Fruit fly (Drosophila melanogaster): Measurements from ENCODE around the gene CG3939.

The CG3939 gene

dm6 chrX:3157048-3157703 lies 17.6 kb upstream of the CG3939 start (continued):
- no peak for TF ChIP-seq CG15479 (GFP tag; optimal IDR thresholded peaks at IDR 0.05)
- TF ChIP-seq org-1 (GFP tag; optimal IDR thresholded peaks at IDR 0.05): no peak
- no peak for TF ChIP-seq hkb (optimal IDR thresholded peaks at IDR 0.05)
- TF ChIP-seq hkb (GFP tag; IDR thresholded peaks at IDR 0.05): no peak
- peak; percentile 46 for TF ChIP-seq CG11504 (tag; optimal IDR thresholded peaks at IDR 0.05)
- no peak for TF ChIP-seq kni (GFP tag; optimal IDR thresholded peaks at IDR 0.05)
- TF ChIP-seq CG15269 (tag; optimal IDR thresholded peaks at IDR 0.05): peak; percentile 54
- TF ChIP-seq Xbp1 (GFP tag; optimal IDR thresholded peaks at IDR 0.05): peak; percentile 2
- TF ChIP-seq al (GFP tag; IDR thresholded peaks at IDR 0.05): peak; percentile 70
- TF ChIP-seq CG12071 (GFP tag; optimal IDR thresholded peaks at IDR 0.05): peak; percentile 9
- no peak for TF ChIP-seq CG18262 (tag; optimal IDR thresholded peaks at IDR 0.05)
- TF ChIP-seq CG6813 (GFP tag; optimal IDR thresholded peaks at IDR 0.05): no peak
- TF ChIP-seq Oaz (GFP tag; IDR thresholded peaks at IDR 0.05): no peak
- TF ChIP-seq CG11085 (GFP tag; IDR thresholded peaks at IDR 0.05): no peak
- no peak for TF ChIP-seq psq (GFP tag; optimal IDR thresholded peaks at IDR 0.05)
- no peak for TF ChIP-seq hth (optimal IDR thresholded peaks at IDR 0.05)
- TF ChIP-seq CG5953 (GFP tag; IDR thresholded peaks at IDR 0.05): no peak
- no peak for TF ChIP-seq CG15696 (tag; optimal IDR thresholded peaks at IDR 0.05)
- TF ChIP-seq ato (GFP tag; IDR thresholded peaks at IDR 0.05; ENCODE audit: partially characterized antibody): no peak
- TF ChIP-seq D19A (tag; optimal IDR thresholded peaks at IDR 0.05): no peak
- no peak for TF ChIP-seq Dek (tag; optimal IDR thresholded peaks at IDR 0.05)
- no peak for TF ChIP-seq CG14050 (GFP tag; IDR thresholded peaks at IDR 0.05)
- TF ChIP-seq gt (GFP tag; IDR thresholded peaks at IDR 0.05): no peak
- no peak for TF ChIP-seq sim (GFP tag; IDR thresholded peaks at IDR 0.05)
- TF ChIP-seq sqz (GFP tag; optimal IDR thresholded peaks at IDR 0.05): peak; percentile 9
- no peak for TF ChIP-seq Rx (GFP tag; IDR thresholded peaks at IDR 0.05)
- TF ChIP-seq lab (GFP tag; optimal IDR thresholded peaks at IDR 0.05): peak; percentile 39
- TF ChIP-seq CG7786 (GFP tag; optimal IDR thresholded peaks at IDR 0.05): no peak
- TF ChIP-seq az2 (GFP tag; optimal IDR thresholded peaks at IDR 0.05): no peak
- no peak for TF ChIP-seq CG9609 (GFP tag; optimal IDR thresholded peaks at IDR 0.05)
- no peak for TF ChIP-seq Atf-2 (GFP tag; optimal IDR thresholded peaks at IDR 0.05)
- TF ChIP-seq CG10565 (GFP tag; optimal IDR thresholded peaks at IDR 0.05): no peak
- TF ChIP-seq E2f2 (GFP tag; IDR thresholded peaks at IDR 0.05): no peak
- no peak for TF ChIP-seq CG9797 (GFP tag; optimal IDR thresholded peaks at IDR 0.05)
- TF ChIP-seq inv (GFP tag; IDR thresholded peaks at IDR 0.05; ENCODE audit: partially characterized antibody): no peak
- no peak for TF ChIP-seq CG17361 (GFP tag; IDR thresholded peaks at IDR 0.05)
- peak; percentile 43 for TF ChIP-seq unpg (GFP tag; optimal IDR thresholded peaks at IDR 0.05)
- TF ChIP-seq eve (GFP tag; optimal IDR thresholded peaks at IDR 0.05): no peak
- TF ChIP-seq Abd-B (GFP tag; optimal IDR thresholded peaks at IDR 0.05): peak; percentile 16
- no peak for TF ChIP-seq ken (GFP tag; IDR thresholded peaks at IDR 0.05)
- TF ChIP-seq CG6175 (GFP tag; IDR thresholded peaks at IDR 0.05): no peak
- no peak for TF ChIP-seq exex (tag; optimal IDR thresholded peaks at IDR 0.05)
- no peak for TF ChIP-seq CG6791 (GFP tag; IDR thresholded peaks at IDR 0.05; ENCODE audit: partially characterized antibody)
- TF ChIP-seq dimm (GFP tag; IDR thresholded peaks at IDR 0.05): no peak
- peak; percentile 43 for TF ChIP-seq CoRest (tag; optimal IDR thresholded peaks at IDR 0.05)
- no peak for TF ChIP-seq YL-1 (GFP tag; optimal IDR thresholded peaks at IDR 0.05)
- peak; percentile 43; the same call in 1 of the 2 replicates for TF ChIP-seq CG14441 (GFP tag; IDR thresholded peaks at IDR 0.05)
- no peak for TF ChIP-seq CG17359 (tag; optimal IDR thresholded peaks at IDR 0.05)
- TF ChIP-seq Sox100B (GFP tag; optimal IDR thresholded peaks at IDR 0.05): no peak
- TF ChIP-seq HLHmδ (GFP tag; optimal IDR thresholded peaks at IDR 0.05): no peak
- no peak for TF ChIP-seq CG4707 (GFP tag; optimal IDR thresholded peaks at IDR 0.05)
